Fruit fly (Drosophila melanogaster) whole organism, embryonic: ENCODE data around the gene RpS28b.

ENCODE experiments used
- Ada2b ChIP-seq: fragments of 200-800 bp; sonication (Bioruptor generic); IDR thresholded peaks from 2 replicates; pipeline ENCODE4 v1.3.6; 2022; ENCODE audit warnings: missing biosample characterization, missing genetic modification characterization
- Atf6 ChIP-seq: fragments of 200-800 bp; sonication (Bioruptor generic); IDR thresholded peaks from 2 replicates; pipeline ENCODE4 v1.3.6; 2022; ENCODE audit warnings: missing biosample characterization, missing genetic modification characterization
- B-H1 ChIP-seq: fragments of 200-800 bp; sonication (Bioruptor generic); IDR thresholded peaks from 3 replicates; pipeline ENCODE4 v1.3.6; 2022; ENCODE audit warnings: missing biosample characterization, missing genetic modification characterization
- CG10274 ChIP-seq: fragments of 200-800 bp; sonication (Bioruptor generic); optimal IDR thresholded peaks from 3 replicates; lab custom pipeline; 2017; ENCODE audit warnings: missing biosample characterization, mild to moderate bottlenecking, missing genetic modification characterization
- CG10959 ChIP-seq: fragments of 200-800 bp; sonication (Bioruptor generic); IDR thresholded peaks from 2 replicates; pipeline ENCODE4 v1.3.6; 2022; ENCODE audit warnings: missing biosample characterization, missing genetic modification characterization
- CG10979 ChIP-seq: fragments of 200-800 bp; sonication (Bioruptor generic); optimal IDR thresholded peaks from 2 replicates; lab custom pipeline; 2018; ENCODE audit warnings: missing biosample characterization, mild to moderate bottlenecking, missing genetic modification characterization, moderate library complexity
- CG11247 ChIP-seq: fragments of 200-800 bp; sonication (Bioruptor generic); IDR thresholded peaks from 2 replicates; pipeline ENCODE4 v1.3.6; 2022; ENCODE audit warnings: missing biosample characterization, missing genetic modification characterization
- CG12659 ChIP-seq: fragments of 200-800 bp; sonication (Bioruptor generic); optimal IDR thresholded peaks from 3 replicates; lab custom pipeline; 2017; ENCODE audit warnings: mild to moderate bottlenecking, missing biosample characterization, missing genetic modification reagents, missing genetic modification characterization
- CG12744 ChIP-seq: fragments of 200-800 bp; sonication (Bioruptor generic); optimal IDR thresholded peaks from 2 replicates; lab custom pipeline; 2016; ENCODE audit warnings: missing biosample characterization, missing genetic modification characterization
- CG12769 ChIP-seq: fragments of 200-800 bp; sonication (Bioruptor generic); optimal IDR thresholded peaks from 2 replicates; lab custom pipeline; 2019; ENCODE audit warnings: missing biosample characterization, mild to moderate bottlenecking, missing genetic modification characterization, moderate library complexity
- CG13894 ChIP-seq: fragments of 200-800 bp; sonication (Bioruptor generic); optimal IDR thresholded peaks from 3 replicates; lab custom pipeline; 2018; ENCODE audit warnings: missing biosample characterization, mild to moderate bottlenecking, missing genetic modification characterization, moderate library complexity
- CG14441 ChIP-seq: fragments of 200-800 bp; sonication (Bioruptor generic); IDR thresholded peaks from 2 replicates; pipeline ENCODE4 v1.3.6; 2022; ENCODE audit warnings: missing biosample characterization, missing genetic modification characterization
- CG17361 ChIP-seq: fragments of 200-800 bp; sonication (Bioruptor generic); IDR thresholded peaks from 3 replicates; pipeline ENCODE4 v1.3.6; 2022; ENCODE audit warnings: missing biosample characterization, missing genetic modification characterization
- CG2120 ChIP-seq: fragments of 200-800 bp; sonication (Bioruptor generic); optimal IDR thresholded peaks from 3 replicates; lab custom pipeline; 2016; ENCODE audit warnings: missing biosample characterization, missing genetic modification characterization
- CG2129 ChIP-seq: fragments of 200-800 bp; sonication (Bioruptor generic); IDR thresholded peaks from 2 replicates; pipeline ENCODE4 v1.3.6; 2022; ENCODE audit warnings: missing biosample characterization, missing genetic modification characterization; ENCODE audit not compliant: partially characterized antibody
- CG3065 ChIP-seq: fragments of 200-800 bp; sonication (Bioruptor generic); optimal IDR thresholded peaks from 2 replicates; lab custom pipeline; 2016; ENCODE audit warnings: missing biosample characterization, missing genetic modification characterization
- CG34224 ChIP-seq: fragments of 200-800 bp; sonication (Bioruptor generic); IDR thresholded peaks from 3 replicates; pipeline ENCODE4 v1.3.6; 2022; ENCODE audit warnings: missing biosample characterization, missing genetic modification characterization; ENCODE audit not compliant: partially characterized antibody
- CG4617 ChIP-seq: fragments of 200-800 bp; sonication (Bioruptor generic); optimal IDR thresholded peaks from 3 replicates; lab custom pipeline; 2016; ENCODE audit warnings: missing biosample characterization, missing genetic modification characterization, borderline replicate concordance
- CG5953 ChIP-seq: fragments of 200-800 bp; sonication (Bioruptor generic); IDR thresholded peaks from 2 replicates; pipeline ENCODE4 v1.3.6; 2022; ENCODE audit warnings: missing biosample characterization, missing genetic modification characterization
- CG7372 ChIP-seq: fragments of 200-800 bp; sonication (Bioruptor generic); IDR thresholded peaks from 2 replicates; pipeline ENCODE4 v1.3.6; 2022; ENCODE audit warnings: missing biosample characterization, missing genetic modification characterization
- CG7556 ChIP-seq: fragments of 200-800 bp; sonication (Bioruptor generic); optimal IDR thresholded peaks from 2 replicates; lab custom pipeline; 2017; ENCODE audit warnings: missing biosample characterization, mild to moderate bottlenecking, missing genetic modification characterization
- CG7745 ChIP-seq: fragments of 200-800 bp; sonication (Bioruptor generic); optimal IDR thresholded peaks from 2 replicates; lab custom pipeline; 2018; ENCODE audit warnings: missing biosample characterization, mild to moderate bottlenecking, missing genetic modification characterization, moderate library complexity
- CG7839 ChIP-seq: fragments of 200-800 bp; sonication (Bioruptor generic); optimal IDR thresholded peaks from 3 replicates; lab custom pipeline; 2018; ENCODE audit warnings: missing biosample characterization, mild to moderate bottlenecking, missing genetic modification characterization, moderate library complexity
- CG8944 ChIP-seq: fragments of 200-800 bp; sonication (Bioruptor generic); optimal IDR thresholded peaks from 3 replicates; lab custom pipeline; 2016; ENCODE audit warnings: missing biosample characterization, missing genetic modification characterization
- CrebB ChIP-seq: fragments of 200-800 bp; sonication (Bioruptor generic); optimal IDR thresholded peaks from 3 replicates; lab custom pipeline; 2018; ENCODE audit warnings: missing biosample characterization, mild to moderate bottlenecking, missing genetic modification characterization
- E2f1 ChIP-seq: fragments of 200-800 bp; sonication (Bioruptor generic); IDR thresholded peaks from 2 replicates; pipeline ENCODE4 v1.3.6; 2022; ENCODE audit warnings: missing biosample characterization, missing genetic modification characterization
- Hmx ChIP-seq: fragments of 200-800 bp; sonication (Bioruptor generic); optimal IDR thresholded peaks from 2 replicates; lab custom pipeline; 2016; ENCODE audit warnings: missing biosample characterization, missing genetic modification characterization
- Kr ChIP-seq: fragments of 200-800 bp; sonication (Bioruptor generic); optimal IDR thresholded peaks from 2 replicates; lab custom pipeline; 2017; ENCODE audit warnings: missing biosample characterization, mild to moderate bottlenecking, missing genetic modification characterization
- MTF-1 ChIP-seq: fragments of 200-800 bp; sonication (Bioruptor generic); optimal IDR thresholded peaks from 2 replicates; lab custom pipeline; 2018; ENCODE audit warnings: missing biosample characterization, mild to moderate bottlenecking, missing genetic modification characterization, borderline replicate concordance
- Max ChIP-seq: fragments of 200-800 bp; sonication (Bioruptor generic); optimal IDR thresholded peaks from 2 replicates; lab custom pipeline; 2016; ENCODE audit warnings: missing biosample characterization, mild to moderate bottlenecking, missing genetic modification characterization
- Mrtf ChIP-seq: fragments of 200-800 bp; sonication (Bioruptor generic); IDR thresholded peaks from 3 replicates; pipeline ENCODE4 v1.3.6; 2022; ENCODE audit warnings: missing biosample characterization, missing genetic modification characterization
- NC2α ChIP-seq: fragments of 200-800 bp; sonication (Bioruptor generic); optimal IDR thresholded peaks from 2 replicates; lab custom pipeline; 2016; ENCODE audit warnings: missing biosample characterization, missing genetic modification characterization
- Oli ChIP-seq: fragments of 200-800 bp; sonication (Bioruptor generic); optimal IDR thresholded peaks from 2 replicates; lab custom pipeline; 2018; ENCODE audit warnings: missing biosample characterization, mild to moderate bottlenecking, missing genetic modification characterization, moderate library complexity
- al ChIP-seq: fragments of 200-800 bp; sonication (Bioruptor generic); IDR thresholded peaks from 2 replicates; pipeline ENCODE4 v1.3.6; 2022; ENCODE audit warnings: missing biosample characterization, missing genetic modification characterization
- bbx ChIP-seq: fragments of 200-800 bp; sonication (Bioruptor generic); IDR thresholded peaks from 2 replicates; pipeline ENCODE4 v1.3.6; 2022; ENCODE audit warnings: missing biosample characterization, missing genetic modification characterization; ENCODE audit not compliant: partially characterized antibody
- cas ChIP-seq: fragments of 200-800 bp; sonication (Bioruptor generic); IDR thresholded peaks from 2 replicates; pipeline ENCODE4 v1.3.6; 2022; ENCODE audit warnings: missing biosample characterization, missing genetic modification characterization
- emc ChIP-seq: fragments of 200-800 bp; sonication (Bioruptor generic); optimal IDR thresholded peaks from 2 replicates; lab custom pipeline; 2016; ENCODE audit warnings: missing biosample characterization, missing genetic modification characterization
- gem ChIP-seq: fragments of 200-800 bp; sonication (Bioruptor generic); optimal IDR thresholded peaks from 2 replicates; lab custom pipeline; 2019; ENCODE audit warnings: missing biosample characterization, mild to moderate bottlenecking, missing genetic modification characterization, moderate library complexity
- gsb-n ChIP-seq: fragments of 200-800 bp; sonication (Bioruptor generic); optimal IDR thresholded peaks from 3 replicates; lab custom pipeline; 2018; ENCODE audit warnings: missing biosample characterization, mild to moderate bottlenecking, missing genetic modification characterization
- h ChIP-seq: fragments of >200 bp; optimal IDR thresholded peaks from 2 replicates; lab custom pipeline; 2017
- hkb ChIP-seq, 2 experiments: fragments of 200-800 bp in 1 of 2; fragments of >200 bp in 1 of 2; sonication (Bioruptor generic) in 1 of 2; IDR thresholded peaks in 1 of 2; optimal IDR thresholded peaks in 1 of 2; 2 replicates each; pipeline versions ENCODE4 v1.3.6 to Lab custom; 2017 to 2022; ENCODE audit warnings: missing biosample characterization in 1 of 2, missing genetic modification characterization in 1 of 2
- nerfin-2 ChIP-seq: fragments of 200-800 bp; sonication (Bioruptor generic); IDR thresholded peaks from 2 replicates; pipeline ENCODE4 v1.3.6; 2022; ENCODE audit warnings: missing biosample characterization, missing genetic modification characterization; ENCODE audit not compliant: partially characterized antibody
- scrt ChIP-seq: fragments of 200-800 bp; sonication (Bioruptor generic); optimal IDR thresholded peaks from 2 replicates; lab custom pipeline; 2018; ENCODE audit warnings: missing biosample characterization, mild to moderate bottlenecking, missing genetic modification characterization, moderate library complexity
- stwl ChIP-seq: fragments of 200-800 bp; sonication (Bioruptor generic); optimal IDR thresholded peaks from 3 replicates; lab custom pipeline; 2018; ENCODE audit warnings: missing biosample characterization, mild to moderate bottlenecking, missing genetic modification characterization, moderate library complexity
- tna ChIP-seq: fragments of 200-800 bp; sonication (Bioruptor generic); IDR thresholded peaks from 2 replicates; pipeline ENCODE4 v1.3.6; 2022; ENCODE audit warnings: missing biosample characterization, missing genetic modification characterization; ENCODE audit not compliant: partially characterized antibody
- trem ChIP-seq: fragments of 200-800 bp; optimal IDR thresholded peaks from 3 replicates; lab custom pipeline; 2019; ENCODE audit warnings: missing biosample characterization, mild to moderate bottlenecking, missing genetic modification characterization, moderate library complexity
- unc-4 ChIP-seq: fragments of 200-800 bp; sonication (Bioruptor generic); IDR thresholded peaks from 2 replicates; pipeline ENCODE4 v1.3.6; 2022; ENCODE audit warnings: missing biosample characterization, missing genetic modification characterization; ENCODE audit not compliant: partially characterized antibody
- usp ChIP-seq: fragments of >200 bp; optimal IDR thresholded peaks from 2 replicates; lab custom pipeline; 2017; ENCODE audit warnings: missing biosample characterization, missing genetic modification characterization
- vnd ChIP-seq: fragments of 200-800 bp; sonication (Bioruptor generic); IDR thresholded peaks from 3 replicates; pipeline ENCODE4 v1.3.6; 2022; ENCODE audit warnings: missing biosample characterization, missing genetic modification characterization; ENCODE audit not compliant: partially characterized antibody

RpS28b gene

DNA sequence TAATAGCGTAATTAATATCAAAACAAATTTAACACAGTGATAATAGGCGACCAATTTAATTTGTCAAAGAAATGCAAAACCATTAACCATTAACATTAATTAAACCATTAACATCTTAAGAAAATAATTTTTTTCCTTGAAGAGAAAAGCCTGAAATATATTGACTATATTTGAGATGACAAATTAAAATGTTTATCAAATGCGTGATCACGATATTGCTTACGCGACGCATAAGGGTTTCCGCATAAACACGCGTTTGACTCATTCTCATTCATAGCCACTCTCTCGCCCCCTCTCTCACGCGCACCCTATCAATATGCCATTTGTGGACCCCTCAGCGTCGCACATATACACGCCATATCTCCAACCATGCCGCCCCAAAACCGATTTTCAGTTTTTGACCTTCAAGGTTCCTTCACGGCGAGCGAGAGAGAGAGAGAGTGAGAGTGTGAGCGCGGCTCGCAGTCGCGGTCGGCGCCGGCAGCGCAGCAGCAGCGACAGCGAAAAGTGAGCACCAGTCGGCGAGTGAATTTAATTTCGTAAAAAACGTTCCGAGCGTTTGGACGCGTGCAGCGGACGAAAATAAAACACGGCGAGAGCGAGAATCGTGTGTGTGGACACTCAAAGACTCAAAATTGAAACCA is 31.1 kb downstream of the RpS28b start, which contains the start of gene Hex-A (continued):
- peak; percentile 81 for TF ChIP-seq CG8944 (GFP tag; lab: Kevin White, UChicago)
- peak; percentile 81 for TF ChIP-seq Mrtf
- TF ChIP-seq h (lab: Kevin White, UChicago), result no peak
- TF ChIP-seq nerfin-2 (GFP tag; lab: Robert Waterston, UW), result no peak
- peak; percentile 58 for TF ChIP-seq bbx (GFP tag; lab: Robert Waterston, UW)
- peak; percentile 34 for TF ChIP-seq CG3065
- TF ChIP-seq Atf6, result peak; percentile 95
- TF ChIP-seq MTF-1, result peak; percentile 86
- peak; percentile 83 for TF ChIP-seq CG14441
- TF ChIP-seq E2f1 (GFP tag; lab: Robert Waterston, UW), result peak; percentile 86
- TF ChIP-seq unc-4, result peak; percentile 53
- peak; percentile 97 for TF ChIP-seq CrebB
- TF ChIP-seq tna (GFP tag; lab: Robert Waterston, UW), result no peak; the same call in 1 of the 2 replicates
- TF ChIP-seq CG12769 (tag; lab: Kevin White, UChicago), result peak; percentile 94
- TF ChIP-seq CG12744 (GFP tag; lab: Kevin White, UChicago), result peak; percentile 96
- peak; percentile 97 for TF ChIP-seq scrt (GFP tag; lab: Kevin White, UChicago)
- peak; percentile 97 for TF ChIP-seq CG2120
- TF ChIP-seq vnd (GFP tag; lab: Robert Waterston, UW), result no peak
- peak; percentile 96 for TF ChIP-seq CG17361 (GFP tag; lab: Robert Waterston, UW)
- TF ChIP-seq CG7556 (GFP tag; lab: Kevin White, UChicago), result peak; percentile 99
- TF ChIP-seq CG10979, result peak; percentile 98
- peak; percentile 84 for TF ChIP-seq al (GFP tag; lab: Robert Waterston, UW)
- TF ChIP-seq B-H1 (GFP tag; lab: Robert Waterston, UW), result peak; percentile 86
- TF ChIP-seq trem (tag; lab: Kevin White, UChicago), result peak; percentile 92
- peak; percentile 91 for TF ChIP-seq Hmx
- TF ChIP-seq Kr, result no peak
- peak; percentile 88 for TF ChIP-seq NC2α (GFP tag; lab: Kevin White, UChicago)
- peak; percentile 73; the same call in 1 of the 2 replicates for TF ChIP-seq cas (GFP tag; lab: Robert Waterston, UW)
- peak; percentile 60 for TF ChIP-seq CG4617 (GFP tag; lab: Kevin White, UChicago)
- TF ChIP-seq gsb-n, result peak; percentile 95
- peak; percentile 87 for TF ChIP-seq CG11247 (GFP tag; lab: Robert Waterston, UW)
- TF ChIP-seq CG10959 (GFP tag; lab: Robert Waterston, UW), result peak; percentile 46
- TF ChIP-seq Ada2b (GFP tag; lab: Robert Waterston, UW), result peak; percentile 91
- peak; percentile 86 for TF ChIP-seq CG10274 (GFP tag; lab: Kevin White, UChicago)
- TF ChIP-seq Max (GFP tag; lab: Kevin White, UChicago), result peak; percentile 95
- peak; percentile 60 for TF ChIP-seq CG34224 (GFP tag; lab: Robert Waterston, UW)
- TF ChIP-seq hkb (optimal IDR thresholded peaks at IDR 0.05; lab: Kevin White, UChicago), result no peak
- peak; percentile 95 for TF ChIP-seq hkb (GFP tag; IDR thresholded peaks at IDR 0.05; lab: Robert Waterston, UW)
- peak; percentile 98 for TF ChIP-seq CG12659
- TF ChIP-seq usp (GFP tag; lab: Kevin White, UChicago), result no peak
- no peak for TF ChIP-seq stwl
- no peak for TF ChIP-seq CG7745
- peak; percentile 88 for TF ChIP-seq emc (GFP tag; lab: Kevin White, UChicago)
- peak; percentile 99 for TF ChIP-seq gem (tag; lab: Kevin White, UChicago)
- TF ChIP-seq Oli (tag; lab: Kevin White, UChicago), result peak; percentile 97
- TF ChIP-seq CG5953 (GFP tag; lab: Robert Waterston, UW), result peak; percentile 88
- peak; percentile 98 for TF ChIP-seq CG7839 (tag; lab: Kevin White, UChicago)
- TF ChIP-seq CG7372 (GFP tag; lab: Robert Waterston, UW), result peak; percentile 91
- peak; percentile 98 for TF ChIP-seq CG13894 (tag; lab: Kevin White, UChicago)
- TF ChIP-seq CG2129 (GFP tag; lab: Robert Waterston, UW), result no peak
